Worm (Caenorhabditis elegans): Measurements from ENCODE around the gene ttr-57.

The ttr-57 gene

DNA sequence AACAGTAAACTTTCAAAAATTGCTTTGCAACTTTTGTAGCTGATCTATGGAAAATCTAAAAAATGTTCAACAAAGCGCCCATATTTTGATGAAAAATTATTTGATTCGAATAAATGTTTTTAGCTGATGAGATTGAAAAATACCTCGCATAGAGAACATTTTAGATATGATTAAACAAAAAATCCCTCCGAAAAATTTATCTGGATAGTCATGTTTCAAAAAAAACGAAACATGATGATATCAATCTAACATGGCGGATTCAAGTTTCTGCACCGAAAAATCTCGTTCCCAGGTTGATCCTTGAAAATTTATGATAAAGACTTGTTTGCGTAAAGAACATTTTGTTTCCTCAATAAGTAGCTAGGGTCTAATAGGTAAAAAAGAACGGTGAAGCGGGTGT is 3.8 kb downstream of the ttr-57 start, which contains the start of gene ttr-12:
Gene ttr-12, minus strand, starts transcription at position 101 of the 400 bp plus-strand sequence.
- TF ChIP-seq F13H6.1 (tag; optimal IDR thresholded peaks at IDR 0.05) (no peak), nhr-21 (tag; optimal IDR thresholded peaks at IDR 0.05) (no peak), sma-9 (GFP tag; optimal IDR thresholded peaks at IDR 0.05) (no peak), sma-9 (tag; optimal IDR thresholded peaks at IDR 0.05) (no peak), nhr-11 (tag; optimal IDR thresholded peaks at IDR 0.05) (no peak), ama-1 (optimal IDR thresholded peaks at IDR 0.05) (no peak), Y55F3AM.14 (GFP tag; optimal IDR thresholded peaks at IDR 0.05) (no peak), dmd-4 (tag; optimal IDR thresholded peaks at IDR 0.05) (no peak), unc-55 (GFP tag; optimal IDR thresholded peaks at IDR 0.05) (no peak), sma-3 (GFP tag; optimal IDR thresholded peaks at IDR 0.05) (no peak), mbf-1 (tag; optimal IDR thresholded peaks at IDR 0.05) (no peak), nhr-12 (tag; optimal IDR thresholded peaks at IDR 0.05) (no peak), unc-62 (GFP tag; optimal IDR thresholded peaks at IDR 0.05) (no peak), crh-2 (tag; optimal IDR thresholded peaks at IDR 0.05) (no peak), mab-5 (tag; optimal IDR thresholded peaks at IDR 0.05) (no peak), lin-13 (GFP tag; optimal IDR thresholded peaks at IDR 0.05) (no peak), R02D3.7 (tag; optimal IDR thresholded peaks at IDR 0.05) (no peak), lin-11 (tag; optimal IDR thresholded peaks at IDR 0.05) (no peak), lin-39 (tag; optimal IDR thresholded peaks at IDR 0.05) (no peak), ztf-11 (tag; optimal IDR thresholded peaks at IDR 0.05) (no peak), nhr-129 (tag; optimal IDR thresholded peaks at IDR 0.05) (no peak)

DNA sequence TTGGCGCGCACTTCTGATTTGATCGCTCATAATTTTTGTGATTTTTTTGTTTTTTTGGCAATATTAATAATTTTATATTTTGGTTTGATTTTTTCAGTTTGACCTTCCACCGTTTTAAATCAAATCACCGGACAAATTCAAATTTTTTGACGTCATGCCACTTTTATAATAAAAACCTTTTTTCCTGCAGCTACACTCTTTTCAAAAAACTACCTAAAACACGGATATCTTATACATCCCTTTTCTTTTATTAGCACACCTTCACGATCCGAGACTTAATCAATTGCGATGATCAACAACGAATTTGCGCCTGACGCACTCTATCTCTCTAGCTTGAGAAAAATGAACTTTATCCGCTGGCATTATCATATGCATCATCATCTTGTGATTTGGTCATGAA is 4.6 kb downstream of the ttr-57 start, which contains the start of gene grd-2:
Gene grd-2, plus strand, starts transcription at position 301 of the 400 bp plus-strand sequence.
- TF ChIP-seq nhr-237 (tag; optimal IDR thresholded peaks at IDR 0.05), result no peak
- TF ChIP-seq ama-1 (optimal IDR thresholded peaks at IDR 0.05), result no peak
- TF ChIP-seq skn-1 (tag; optimal IDR thresholded peaks at IDR 0.05), result no peak
- no peak for TF ChIP-seq mdl-1 (tag; optimal IDR thresholded peaks at IDR 0.05)

DNA sequence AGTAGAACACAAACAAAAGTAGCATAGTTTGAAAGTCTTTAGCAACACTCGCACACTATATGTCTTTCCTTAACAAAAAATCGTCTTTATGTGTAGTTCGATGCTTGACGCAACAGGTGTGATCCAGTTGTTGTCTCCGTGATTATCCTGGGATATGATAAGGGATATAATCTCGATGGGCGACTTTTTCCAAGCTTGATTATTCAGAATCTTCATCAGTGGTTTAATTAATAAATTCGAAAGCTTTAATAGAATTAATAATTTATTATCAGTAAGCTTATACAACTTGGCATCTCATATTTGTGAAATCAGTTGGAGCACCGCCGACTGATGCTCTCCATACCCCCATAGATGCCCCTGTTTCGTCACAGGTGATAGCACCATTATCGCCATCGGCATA is 13.7 kb downstream of the ttr-57 start, which contains the start of gene F46B3.7:
Gene F46B3.7, minus strand, starts transcription at position 101 of the 400 bp plus-strand sequence.
- no peak for TF ChIP-seq lin-13 (GFP tag; optimal IDR thresholded peaks at IDR 0.05)
- TF ChIP-seq sma-9 (GFP tag; optimal IDR thresholded peaks at IDR 0.05), result no peak
- no peak for TF ChIP-seq sma-9 (tag; optimal IDR thresholded peaks at IDR 0.05)
- TF ChIP-seq nhr-129 (tag; optimal IDR thresholded peaks at IDR 0.05), result no peak
- no peak for TF ChIP-seq unc-62 (GFP tag; optimal IDR thresholded peaks at IDR 0.05)
- TF ChIP-seq ceh-16 (tag; optimal IDR thresholded peaks at IDR 0.05), result no peak
- TF ChIP-seq sma-3 (GFP tag; optimal IDR thresholded peaks at IDR 0.05), result no peak
- no peak for TF ChIP-seq ZK546.5 (tag; optimal IDR thresholded peaks at IDR 0.05)
- no peak for TF ChIP-seq nhr-25 (tag; optimal IDR thresholded peaks at IDR 0.05)
- no peak for TF ChIP-seq lsy-2 (tag; optimal IDR thresholded peaks at IDR 0.05)
- TF ChIP-seq nhr-77 (tag; optimal IDR thresholded peaks at IDR 0.05), result no peak
- no peak for TF ChIP-seq peb-1 (tag; optimal IDR thresholded peaks at IDR 0.05)

DNA sequence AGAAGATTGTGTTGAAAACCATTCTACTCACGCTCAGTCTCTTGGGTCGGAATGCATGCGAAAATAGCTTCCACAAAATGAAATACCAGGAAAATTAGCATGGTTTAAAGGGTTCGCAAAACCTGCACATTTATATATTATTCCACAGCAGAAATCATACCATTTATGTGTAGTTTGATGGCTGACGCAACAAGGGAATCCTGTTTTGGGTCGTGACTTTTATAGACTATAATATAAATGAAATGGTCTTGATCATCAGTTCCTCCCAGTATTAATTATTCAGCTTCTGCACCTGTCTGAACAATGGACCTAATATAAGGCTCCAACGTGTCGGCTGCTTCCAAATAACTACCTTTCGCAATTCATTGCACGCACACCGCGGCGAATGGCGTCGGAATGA is 18.2 kb downstream of the ttr-57 start, which contains the start of gene F46B3.8:
Gene F46B3.8, minus strand, starts transcription at position 101 of the 400 bp plus-strand sequence.
- TF ChIP-seq snpc-4 (tag; optimal IDR thresholded peaks at IDR 0.05) (no peak), peb-1 (tag; optimal IDR thresholded peaks at IDR 0.05) (no peak), nhr-6 (tag; optimal IDR thresholded peaks at IDR 0.05) (no peak), nhr-12 (tag; optimal IDR thresholded peaks at IDR 0.05) (no peak), sem-4 (tag; optimal IDR thresholded peaks at IDR 0.05) (no peak), unc-55 (GFP tag; optimal IDR thresholded peaks at IDR 0.05) (no peak), unc-62 (GFP tag; optimal IDR thresholded peaks at IDR 0.05) (no peak), gmeb-1 (tag; optimal IDR thresholded peaks at IDR 0.05) (no peak), aly-2 (tag; optimal IDR thresholded peaks at IDR 0.05) (no peak), blmp-1 (tag; optimal IDR thresholded peaks at IDR 0.05; ENCODE audit: insufficient read depth) (no peak), mab-5 (tag; optimal IDR thresholded peaks at IDR 0.05) (no peak), nhr-237 (tag; optimal IDR thresholded peaks at IDR 0.05) (no peak), mbf-1 (tag; optimal IDR thresholded peaks at IDR 0.05) (no peak), skn-1 (tag; optimal IDR thresholded peaks at IDR 0.05) (no peak), nhr-11 (tag; optimal IDR thresholded peaks at IDR 0.05) (no peak), nhr-77 (tag; optimal IDR thresholded peaks at IDR 0.05) (no peak)
